Fruit fly (Drosophila melanogaster) whole organism, adult: ENCODE results near the gene Osi8.

Source experiments
- CG11617 ChIP-seq: fragments of 200-800 bp; sonication (Bioruptor generic); optimal IDR thresholded peaks from 2 replicates; lab custom pipeline; 2017; ENCODE audit warnings: mild to moderate bottlenecking, missing biosample characterization, missing genetic modification reagents, missing genetic modification characterization
- CG12768 ChIP-seq: fragments of 200-800 bp; sonication (Bioruptor generic); optimal IDR thresholded peaks from 2 replicates; lab custom pipeline; 2017; ENCODE audit warnings: missing biosample characterization, missing genetic modification characterization, mild to moderate bottlenecking, moderate library complexity, missing genetic modification reagents
- CG14711 ChIP-seq: fragments of 200-800 bp; sonication (Bioruptor generic); optimal IDR thresholded peaks from 2 replicates; lab custom pipeline; 2018; ENCODE audit warnings: missing biosample characterization, mild to moderate bottlenecking, missing genetic modification characterization, moderate library complexity
- CG1620 ChIP-seq: fragments of 200-800 bp; sonication (Bioruptor generic); optimal IDR thresholded peaks from 2 replicates; lab custom pipeline; 2016; ENCODE audit warnings: missing biosample characterization, missing genetic modification characterization
- CG5204 ChIP-seq: fragments of 200-800 bp; sonication (Bioruptor generic); optimal IDR thresholded peaks from 2 replicates; lab custom pipeline; 2016; ENCODE audit warnings: missing biosample characterization, missing genetic modification characterization
- CG7045 ChIP-seq: fragments of 200-800 bp; sonication (Bioruptor generic); optimal IDR thresholded peaks from 2 replicates; lab custom pipeline; 2017; ENCODE audit warnings: missing biosample characterization, mild to moderate bottlenecking, missing genetic modification characterization
- CG7101 ChIP-seq: fragments of 200-800 bp; sonication (Bioruptor generic); optimal IDR thresholded peaks from 2 replicates; lab custom pipeline; 2018; ENCODE audit warnings: missing biosample characterization, mild to moderate bottlenecking, missing genetic modification characterization, moderate library complexity
- Hr96 ChIP-seq: fragments of 200-800 bp; sonication (Bioruptor generic); optimal IDR thresholded peaks from 2 replicates; lab custom pipeline; 2016; ENCODE audit warnings: missing biosample characterization, missing genetic modification characterization
- bab1 ChIP-seq: fragments of 200-800 bp; sonication (Bioruptor generic); optimal IDR thresholded peaks from 3 replicates; lab custom pipeline; 2019; ENCODE audit warnings: missing biosample characterization, mild to moderate bottlenecking, missing genetic modification characterization, moderate library complexity
- kay ChIP-seq: fragments of 200-800 bp; sonication (Bioruptor generic); peaks from one replicate; lab custom pipeline; 2016; ENCODE audit warnings: missing biosample characterization, missing genetic modification characterization, borderline replicate concordance
- ovo ChIP-seq: fragments of 200-800 bp; sonication (Bioruptor generic); optimal IDR thresholded peaks from 2 replicates; lab custom pipeline; 2016; ENCODE audit warnings: missing biosample characterization, missing genetic modification characterization
- pad ChIP-seq: fragments of 200-800 bp; sonication (Bioruptor generic); optimal IDR thresholded peaks from 3 replicates; lab custom pipeline; 2017; ENCODE audit warnings: missing biosample characterization, missing genetic modification characterization, mild to moderate bottlenecking, moderate library complexity, missing genetic modification reagents
- tj ChIP-seq: fragments of 200-800 bp; sonication (Bioruptor generic); optimal IDR thresholded peaks from 3 replicates; lab custom pipeline; 2017; ENCODE audit warnings: missing biosample characterization, mild to moderate bottlenecking, missing genetic modification characterization, moderate library complexity
- toe ChIP-seq: fragments of 200-800 bp; sonication (Bioruptor generic); optimal IDR thresholded peaks from 2 replicates; lab custom pipeline; 2016; ENCODE audit warnings: missing biosample characterization, missing genetic modification characterization

dm6 chr3R:6215053-6215882 lies 39.7 kb upstream of the Osi8 start, which contains the start of gene Osi3:
- TF ChIP-seq toe (GFP tag; lab: Kevin White, UChicago) (no peak), CG14711 (tag; lab: Kevin White, UChicago) (no peak), CG5204 (no peak), CG1620 (GFP tag; lab: Kevin White, UChicago) (no peak), tj (GFP tag; lab: Kevin White, UChicago) (no peak), Hr96 (GFP tag; lab: Kevin White, UChicago) (no peak), pad (GFP tag; lab: Kevin White, UChicago) (no peak), kay (GFP tag; lab: Kevin White, UChicago) (no peak), ovo (GFP tag; lab: Kevin White, UChicago) (no peak), CG7045 (GFP tag; lab: Kevin White, UChicago) (no peak), bab1 (GFP tag; lab: Kevin White, UChicago) (no peak), CG7101 (no peak), CG11617 (GFP tag; lab: Kevin White, UChicago) (no peak), CG12768 (no peak)
